Fruit fly (Drosophila melanogaster) whole organism, pupa: ENCODE data around the gene CG2124.

ENCODE experiments used
- CG10348 ChIP-seq: fragments of 200-800 bp; sonication (Bioruptor generic); IDR thresholded peaks from 2 replicates; pipeline ENCODE4 v1.3.6; 2022; ENCODE audit warnings: missing biosample characterization, missing genetic modification characterization
- CG13204 ChIP-seq: fragments of 200-800 bp; sonication (Bioruptor generic); optimal IDR thresholded peaks from 2 replicates; lab custom pipeline; 2018; ENCODE audit warnings: missing biosample characterization, mild to moderate bottlenecking, missing genetic modification characterization, moderate library complexity
- CG14655 ChIP-seq: fragments of 200-800 bp; sonication (Bioruptor generic); optimal IDR thresholded peaks from 3 replicates; lab custom pipeline; 2017; ENCODE audit warnings: mild to moderate bottlenecking, missing biosample characterization, missing genetic modification reagents, missing genetic modification characterization
- CG32121 ChIP-seq: fragments of 200-800 bp; sonication (Bioruptor generic); IDR thresholded peaks from 2 replicates; pipeline ENCODE4 v1.3.6; 2022; ENCODE audit warnings: missing biosample characterization, missing genetic modification characterization
- CG8301 ChIP-seq: fragments of 200-800 bp; sonication (Bioruptor generic); optimal IDR thresholded peaks from 2 replicates; lab custom pipeline; 2018; ENCODE audit warnings: missing biosample characterization, mild to moderate bottlenecking, missing genetic modification characterization
- D1 ChIP-seq: fragments of 200-800 bp; sonication (Bioruptor generic); optimal IDR thresholded peaks from 2 replicates; lab custom pipeline; 2018; ENCODE audit warnings: missing biosample characterization, mild to moderate bottlenecking, missing genetic modification characterization, moderate library complexity
- Pif1A ChIP-seq: fragments of 200-800 bp; sonication (Bioruptor generic); optimal IDR thresholded peaks from 3 replicates; lab custom pipeline; 2016; ENCODE audit warnings: missing biosample characterization, missing genetic modification characterization
- gl ChIP-seq: fragments of 200-800 bp; sonication (Bioruptor generic); optimal IDR thresholded peaks from 2 replicates; lab custom pipeline; 2018; ENCODE audit warnings: missing biosample characterization, mild to moderate bottlenecking, missing genetic modification characterization

- no peak for TF ChIP-seq CG14655 (GFP tag; lab: Kevin White, UChicago)
- TF ChIP-seq gl (tag; lab: Kevin White, UChicago) = no peak
- no peak for TF ChIP-seq CG13204 (GFP tag; lab: Kevin White, UChicago)
- no peak for TF ChIP-seq CG10348 (GFP tag; lab: Robert Waterston, UW)
- TF ChIP-seq Pif1A (GFP tag; lab: Kevin White, UChicago) = no peak
- no peak for TF ChIP-seq CG32121 (GFP tag; lab: Robert Waterston, UW)
- TF ChIP-seq D1 (tag; lab: Kevin White, UChicago) = no peak
- TF ChIP-seq CG8301 (tag; lab: Kevin White, UChicago) = no peak
These were observed 46.9 kb upstream of the CG2124 start for dm6 chrX:10549050-10549449.
